Worm (Caenorhabditis elegans) whole organism, young adult: ENCODE data around the gene Y45F10B.13.
A peak's percentile ranks its signal among the peaks of the same experiment; 100 is the strongest.

Experiments used
- B0035.1 ChIP-seq: sonication (generic microtip); optimal IDR thresholded peaks from 2 replicates; lab custom pipeline; 2016; ENCODE audit warnings: missing genetic modification characterization, mild to moderate bottlenecking, missing compliant biosample characterization, missing genotype, missing genetic modification reagents
- B0261.1 ChIP-seq: sonication (generic microtip); optimal IDR thresholded peaks from 2 replicates; lab custom pipeline; 2016; ENCODE audit warnings: mild to moderate bottlenecking, missing genetic modification characterization, moderate library complexity, missing compliant biosample characterization
- F22D6.2 ChIP-seq: sonication (generic microtip); optimal IDR thresholded peaks from 2 replicates; lab custom pipeline; 2016; ENCODE audit warnings: mild to moderate bottlenecking, missing genetic modification characterization, missing compliant biosample characterization
- F37B4.10 ChIP-seq: fragments of 200-800 bp; sonication (Bioruptor generic); IDR thresholded peaks from 2 replicates; pipeline ENCODE4 v1.3.6; 2022; ENCODE audit warnings: missing genetic modification characterization, missing compliant biosample characterization
- F39B2.1 ChIP-seq: fragments of 200-800 bp; sonication (Bioruptor generic); IDR thresholded peaks from 2 replicates; pipeline ENCODE4 v1.3.6; 2022; ENCODE audit warnings: missing genetic modification reagents, missing genetic modification characterization, missing compliant biosample characterization
- F57A8.1 ChIP-seq: fragments of 200-800 bp; sonication (Bioruptor generic); optimal IDR thresholded peaks from 2 replicates; lab custom pipeline; 2018; ENCODE audit warnings: mild to moderate bottlenecking, missing genetic modification characterization, moderate library complexity, missing compliant biosample characterization
- K11D2.4 ChIP-seq: fragments of 200-800 bp; sonication (Bioruptor generic); IDR thresholded peaks from 2 replicates; pipeline ENCODE4 v1.3.6; 2022; ENCODE audit warnings: missing genetic modification reagents, missing genetic modification characterization, missing compliant biosample characterization
- atf-7 ChIP-seq: sonication (generic microtip); optimal IDR thresholded peaks from 2 replicates; lab custom pipeline; 2017; ENCODE audit warnings: mild to moderate bottlenecking, missing genetic modification characterization, missing compliant biosample characterization
- athp-1 ChIP-seq: sonication (generic microtip); optimal IDR thresholded peaks from 2 replicates; lab custom pipeline; 2017; ENCODE audit warnings: mild to moderate bottlenecking, missing genetic modification characterization, missing compliant biosample characterization
- attf-3 ChIP-seq: fragments of 200-800 bp; sonication (Bioruptor generic); conservative IDR thresholded peaks from 2 replicates; pipeline ENCODE4 v1.3.6; 2022; ENCODE audit warnings: missing genetic modification reagents, missing genetic modification characterization, missing compliant biosample characterization
- bed-1 ChIP-seq: fragments of 200-800 bp; sonication (Bioruptor generic); IDR thresholded peaks from 2 replicates; pipeline ENCODE4 v1.3.6; 2022; ENCODE audit warnings: missing genetic modification reagents, missing genetic modification characterization, missing compliant biosample characterization
- bed-2 ChIP-seq: fragments of 200-800 bp; sonication (Bioruptor generic); IDR thresholded peaks from 2 replicates; pipeline ENCODE4 v1.3.6; 2022; ENCODE audit warnings: missing genetic modification reagents, missing genetic modification characterization, missing compliant biosample characterization
- cebp-1 ChIP-seq, 2 experiments: fragments of 200-800 bp in 1 of 2; sonication (Bioruptor generic) in 1 of 2; sonication (generic microtip) in 1 of 2; IDR thresholded peaks in 1 of 2; optimal IDR thresholded peaks in 1 of 2; 2 replicates each; pipeline versions ENCODE4 v1.3.6 to Lab custom; 2017 to 2022; ENCODE audit warnings: missing compliant biosample characterization in 2 of 2, missing genetic modification characterization in 2 of 2, mild to moderate bottlenecking in 1 of 2, missing genetic modification reagents in 1 of 2, moderate library complexity in 1 of 2
- ceh-27 ChIP-seq: fragments of 200-800 bp; sonication (Bioruptor generic); optimal IDR thresholded peaks from 2 replicates; lab custom pipeline; 2018; ENCODE audit warnings: mild to moderate bottlenecking, missing genetic modification characterization, moderate library complexity, missing compliant biosample characterization
- die-1 ChIP-seq: sonication (generic microtip); optimal IDR thresholded peaks from 2 replicates; lab custom pipeline; 2016; ENCODE audit warnings: missing genotype, mild to moderate bottlenecking, missing genetic modification characterization, missing compliant biosample characterization
- dpff-1 ChIP-seq: sonication (generic microtip); optimal IDR thresholded peaks from 2 replicates; lab custom pipeline; 2017; ENCODE audit warnings: mild to moderate bottlenecking, missing genetic modification characterization, missing compliant biosample characterization
- dpl-1 ChIP-seq: fragments of 150-350 bp; optimal IDR thresholded peaks from 2 replicates; lab custom pipeline; 2014; ENCODE audit warnings: missing biosample characterization, missing genetic modification reagents, missing genetic modification characterization
- egl-44 ChIP-seq: fragments of 200-800 bp; sonication (Bioruptor generic); IDR thresholded peaks from 2 replicates; pipeline ENCODE4 v1.3.6; 2022; ENCODE audit warnings: missing genetic modification reagents, missing genetic modification characterization, missing compliant biosample characterization
- egrh-3 ChIP-seq: fragments of 200-800 bp; sonication (Bioruptor generic); IDR thresholded peaks from 2 replicates; pipeline ENCODE4 v1.3.6; 2022; ENCODE audit warnings: missing genetic modification reagents, missing genetic modification characterization, missing compliant biosample characterization
- gei-17 ChIP-seq: fragments of 200-800 bp; sonication (Bioruptor generic); optimal IDR thresholded peaks from 2 replicates; lab custom pipeline; 2018; ENCODE audit warnings: mild to moderate bottlenecking, missing genetic modification characterization, missing compliant biosample characterization
- him-1 ChIP-seq: sonication (generic microtip); optimal IDR thresholded peaks from 2 replicates; lab custom pipeline; 2016; ENCODE audit warnings: missing genotype, missing genetic modification reagents, missing genetic modification characterization, missing compliant biosample characterization
- hmg-1.2 ChIP-seq: fragments of 200-800 bp; sonication (Bioruptor generic); IDR thresholded peaks from 2 replicates; pipeline ENCODE4 v1.3.6; 2022; ENCODE audit warnings: missing genetic modification reagents, missing genetic modification characterization, missing compliant biosample characterization
- hmg-20 ChIP-seq: fragments of 200-800 bp; sonication (Bioruptor generic); IDR thresholded peaks from 2 replicates; pipeline ENCODE4 v1.3.6; 2022; ENCODE audit warnings: missing genetic modification reagents, missing genetic modification characterization, missing compliant biosample characterization
- lin-26 ChIP-seq: fragments of 200-800 bp; sonication (Bioruptor generic); IDR thresholded peaks from 2 replicates; pipeline ENCODE4 v1.3.6; 2022; ENCODE audit warnings: missing genetic modification reagents, missing genetic modification characterization, missing compliant biosample characterization
- madf-10 ChIP-seq: sonication (generic microtip); optimal IDR thresholded peaks from 2 replicates; lab custom pipeline; 2016; ENCODE audit warnings: mild to moderate bottlenecking, missing genetic modification characterization, missing compliant biosample characterization
- mes-4 ChIP-seq: sonication (generic microtip); optimal IDR thresholded peaks from 2 replicates; lab custom pipeline; 2016; ENCODE audit warnings: missing genotype, missing genetic modification characterization, missing compliant biosample characterization
- mxl-1 ChIP-seq: sonication (generic microtip); optimal IDR thresholded peaks from 2 replicates; lab custom pipeline; 2016; ENCODE audit warnings: missing genetic modification characterization, missing compliant biosample characterization
- nfya-2 ChIP-seq: fragments of 200-800 bp; sonication (Bioruptor generic); IDR thresholded peaks from 2 replicates; pipeline ENCODE4 v1.3.6; 2022; ENCODE audit warnings: missing genetic modification reagents, missing genetic modification characterization, missing compliant biosample characterization
- nhr-120 ChIP-seq: fragments of 200-800 bp; sonication (Bioruptor generic); IDR thresholded peaks from 2 replicates; pipeline ENCODE4 v1.3.6; 2022; ENCODE audit warnings: missing genetic modification characterization, missing compliant biosample characterization
- nhr-179 ChIP-seq: sonication (generic microtip); optimal IDR thresholded peaks from 2 replicates; lab custom pipeline; 2016; ENCODE audit warnings: mild to moderate bottlenecking, missing genetic modification characterization, missing compliant biosample characterization
- nhr-27 ChIP-seq: fragments of 200-800 bp; sonication (Bioruptor generic); optimal IDR thresholded peaks from 2 replicates; lab custom pipeline; 2018; ENCODE audit warnings: mild to moderate bottlenecking, missing genetic modification characterization, moderate library complexity, missing compliant biosample characterization
- nhr-80 ChIP-seq: sonication (generic microtip); optimal IDR thresholded peaks from 2 replicates; lab custom pipeline; 2016; ENCODE audit warnings: missing genetic modification characterization, missing compliant biosample characterization
- nhr-90 ChIP-seq: sonication (generic microtip); optimal IDR thresholded peaks from 2 replicates; lab custom pipeline; 2016; ENCODE audit warnings: missing genotype, mild to moderate bottlenecking, missing genetic modification characterization, missing compliant biosample characterization
- pbrm-1 ChIP-seq: fragments of 200-800 bp; sonication (Bioruptor generic); IDR thresholded peaks from 2 replicates; pipeline ENCODE4 v1.3.6; 2022; ENCODE audit warnings: missing genetic modification reagents, missing genetic modification characterization, missing compliant biosample characterization
- pha-4 ChIP-seq: fragments of 150-350 bp; sonication (generic microtip); optimal IDR thresholded peaks from 2 replicates; lab custom pipeline; 2014; ENCODE audit warnings: missing biosample characterization, missing genetic modification reagents, missing genetic modification characterization
- repo-1 ChIP-seq: sonication (generic microtip); optimal IDR thresholded peaks from 2 replicates; lab custom pipeline; 2017; ENCODE audit warnings: mild to moderate bottlenecking, missing genetic modification characterization, missing compliant biosample characterization
- rpc-1 ChIP-seq, 2 experiments: fragments of 150-350 bp in 1 of 2; sonication (generic microtip) in 1 of 2; optimal IDR thresholded peaks; 2 replicates each; lab custom pipeline; 2014 to 2018; ENCODE audit warnings: missing biosample characterization in 1 of 2, missing genetic modification characterization in 1 of 2, missing genetic modification reagents in 1 of 2, missing genotype in 1 of 2
- sdz-38 ChIP-seq: sonication (generic microtip); optimal IDR thresholded peaks from 2 replicates; lab custom pipeline; 2016; ENCODE audit warnings: missing genotype, missing genetic modification characterization, missing compliant biosample characterization
- snpc-1.3 ChIP-seq: sonication (generic microtip); optimal IDR thresholded peaks from 2 replicates; lab custom pipeline; 2017; ENCODE audit warnings: missing genetic modification characterization, mild to moderate bottlenecking, missing compliant biosample characterization, antibody characterized with exemption, moderate library complexity, missing genotype, missing genetic modification reagents; ENCODE audit not compliant: insufficient read depth
- tbx-9 ChIP-seq: sonication (generic microtip); optimal IDR thresholded peaks from 2 replicates; lab custom pipeline; 2016; ENCODE audit warnings: borderline replicate concordance, missing genetic modification characterization, inconsistent platforms, missing compliant biosample characterization
- ztf-28 ChIP-seq: fragments of 200-800 bp; sonication (Bioruptor generic); IDR thresholded peaks from 2 replicates; pipeline ENCODE4 v1.3.6; 2022; ENCODE audit warnings: missing genetic modification reagents, missing genetic modification characterization, missing compliant biosample characterization
- ztf-3 ChIP-seq: fragments of 200-800 bp; sonication (Bioruptor generic); optimal IDR thresholded peaks from 2 replicates; lab custom pipeline; 2018; ENCODE audit warnings: mild to moderate bottlenecking, missing genetic modification characterization, missing compliant biosample characterization
- ztf-6 ChIP-seq: fragments of 200-800 bp; sonication (Bioruptor generic); IDR thresholded peaks from 2 replicates; pipeline ENCODE4 v1.3.6; 2022; ENCODE audit warnings: missing genetic modification reagents, missing genetic modification characterization, missing compliant biosample characterization

Y45F10B.13 gene

ce11 chrIV:13561629-13562028 lies at the start of gene Y45F10B.13, which contains the start of gene qui-1:
Gene Y45F10B.13, minus strand, starts transcription at chrIV:13561729.
Gene qui-1, plus strand, starts transcription at chrIV:13561861.
- no peak for TF ChIP-seq F39B2.1 (GFP tag; lab: Robert Waterston, UW)
- no peak for TF ChIP-seq cebp-1 (GFP tag; IDR thresholded peaks at IDR 0.05; lab: Robert Waterston, UW)
- no peak for TF ChIP-seq cebp-1 (tag; optimal IDR thresholded peaks at IDR 0.05; lab: Kevin White, UChicago)
- 0 out of 2 replicates have a peak, but pooled peaks have one; percentile 39 for TF ChIP-seq ztf-28
- no peak for TF ChIP-seq K11D2.4
- no peak for TF ChIP-seq egl-44
- no peak for TF ChIP-seq nhr-90 (tag; lab: Kevin White, UChicago)
- no peak for TF ChIP-seq nhr-120 (GFP tag; lab: Robert Waterston, UW)
- no peak for TF ChIP-seq egrh-3 (GFP tag; lab: Robert Waterston, UW)
- no peak for TF ChIP-seq F22D6.2 (tag; lab: Kevin White, UChicago)

ce11 chrIV:13609755-13610154 lies 48.2 kb upstream of the Y45F10B.13 start, which contains the start of gene C08F11.13:
Gene C08F11.13, minus strand, starts transcription at chrIV:13609892.
- TF ChIP-seq nhr-80 (tag; lab: Kevin White, UChicago) (peak; percentile 26), bed-2 (GFP tag; lab: Robert Waterston, UW) (no peak)

- TF ChIP-seq nfya-2 (no peak), atf-7 (tag; lab: Kevin White, UChicago) (no peak), mxl-1 (tag; lab: Kevin White, UChicago) (no peak), dpl-1 (no peak), ztf-3 (no peak), cebp-1 (GFP tag; IDR thresholded peaks at IDR 0.05; lab: Robert Waterston, UW) (no peak), cebp-1 (tag; optimal IDR thresholded peaks at IDR 0.05; lab: Kevin White, UChicago) (no peak), nhr-179 (no peak), madf-10 (no peak), pha-4 (tag; lab: Kevin White, UChicago) (no peak), ztf-6 (GFP tag; lab: Robert Waterston, UW) (no peak), repo-1 (no peak), gei-17 (no peak), F39B2.1 (GFP tag; lab: Robert Waterston, UW) (no peak), egrh-3 (GFP tag; lab: Robert Waterston, UW) (no peak), ztf-28 (no peak), die-1 (no peak), attf-3 (GFP tag; lab: Robert Waterston, UW) (no peak), ceh-27 (GFP tag; lab: Kevin White, UChicago) (no peak), dpff-1 (no peak), F57A8.1 (GFP tag; lab: Kevin White, UChicago) (no peak), bed-2 (GFP tag; lab: Robert Waterston, UW) (no peak), nhr-27 (no peak), F37B4.10 (GFP tag; lab: Robert Waterston, UW) (no peak), rpc-1 (optimal IDR thresholded peaks at IDR 0.05; lab: Kevin White, UChicago) (no peak), rpc-1 (tag; optimal IDR thresholded peaks at IDR 0.05; lab: Kevin White, UChicago) (no peak), mes-4 (tag; lab: Kevin White, UChicago) (no peak), him-1 (no peak), B0261.1 (tag; lab: Kevin White, UChicago) (no peak), bed-1 (GFP tag; lab: Robert Waterston, UW) (no peak), tbx-9 (tag; lab: Kevin White, UChicago) (no peak), B0035.1 (no peak), hmg-1.2 (GFP tag; lab: Robert Waterston, UW) (peak; percentile 97), pbrm-1 (GFP tag; lab: Robert Waterston, UW) (no peak), hmg-20 (GFP tag; lab: Robert Waterston, UW) (no peak), snpc-1.3 (tag; lab: Kevin White, UChicago) (peak; percentile 81), athp-1 (tag; lab: Kevin White, UChicago) (no peak), sdz-38 (no peak), lin-26 (GFP tag; lab: Robert Waterston, UW) (no peak)
These were observed 40.6 kb upstream of the Y45F10B.13 start, which contains the start of gene Y45F10B.59 for ce11 chrIV:13601973-13602669. Gene Y45F10B.59, plus strand, starts transcription at chrIV:13602619.
